Fruit fly (Drosophila melanogaster) whole organism, embryonic: ENCODE data around the gene Fancl.

Source experiments
- Awh ChIP-seq: fragments of 200-800 bp; sonication (Bioruptor generic); IDR thresholded peaks from 2 replicates; pipeline ENCODE4, ENCODE4 v1.3.6; 2022; ENCODE audit warnings: missing biosample characterization, missing genetic modification characterization
- CG10267 ChIP-seq: fragments of 200-800 bp; sonication (Bioruptor generic); optimal IDR thresholded peaks from 2 replicates; lab custom pipeline; 2018; ENCODE audit warnings: missing biosample characterization, mild to moderate bottlenecking, missing genetic modification characterization, moderate library complexity
- CG11695 ChIP-seq: fragments of 200-800 bp; sonication (Bioruptor generic); IDR thresholded peaks from 3 replicates; pipeline ENCODE4 v1.3.6; 2022; ENCODE audit warnings: missing biosample characterization, missing genetic modification characterization
- CG12071 ChIP-seq: fragments of 200-800 bp; sonication (Bioruptor generic); optimal IDR thresholded peaks from 3 replicates; lab custom pipeline; 2018; ENCODE audit warnings: missing biosample characterization, mild to moderate bottlenecking, missing genetic modification characterization
- CG12155 ChIP-seq: fragments of 200-800 bp; sonication (Bioruptor generic); optimal IDR thresholded peaks from 3 replicates; lab custom pipeline; 2016; ENCODE audit warnings: missing biosample characterization, missing genetic modification characterization
- CG13424 ChIP-seq: fragments of 200-800 bp; sonication (Bioruptor generic); optimal IDR thresholded peaks from 2 replicates; lab custom pipeline; 2019; ENCODE audit warnings: missing biosample characterization, mild to moderate bottlenecking, missing genetic modification characterization, moderate library complexity
- CG17802 ChIP-seq: fragments of 200-800 bp; sonication (Bioruptor generic); optimal IDR thresholded peaks from 2 replicates; lab custom pipeline; 2018; ENCODE audit warnings: missing biosample characterization, mild to moderate bottlenecking, missing genetic modification characterization, moderate library complexity
- CG18476 ChIP-seq: fragments of 200-800 bp; sonication (Bioruptor generic); optimal IDR thresholded peaks from 2 replicates; lab custom pipeline; 2016; ENCODE audit warnings: missing biosample characterization, mild to moderate bottlenecking, missing genetic modification characterization
- CG2202 ChIP-seq: fragments of 200-800 bp; sonication (Bioruptor generic); optimal IDR thresholded peaks from 2 replicates; lab custom pipeline; 2018; ENCODE audit warnings: missing biosample characterization, mild to moderate bottlenecking, missing genetic modification characterization
- CG31441 ChIP-seq: fragments of 200-800 bp; sonication (Bioruptor generic); IDR thresholded peaks from 2 replicates; pipeline ENCODE4 v1.3.6; 2022; ENCODE audit warnings: missing biosample characterization, missing genetic modification characterization
- CG3995 ChIP-seq: fragments of 200-800 bp; sonication (Bioruptor generic); optimal IDR thresholded peaks from 3 replicates; lab custom pipeline; 2016; ENCODE audit warnings: missing biosample characterization, missing genetic modification characterization
- CG4617 ChIP-seq: fragments of 200-800 bp; sonication (Bioruptor generic); optimal IDR thresholded peaks from 3 replicates; lab custom pipeline; 2016; ENCODE audit warnings: missing biosample characterization, missing genetic modification characterization, borderline replicate concordance
- CG5245 ChIP-seq: fragments of 200-800 bp; sonication (Bioruptor generic); optimal IDR thresholded peaks from 3 replicates; lab custom pipeline; 2016; ENCODE audit warnings: missing biosample characterization, missing genetic modification characterization
- CG6175 ChIP-seq: fragments of 200-800 bp; sonication (Bioruptor generic); IDR thresholded peaks from 3 replicates; pipeline ENCODE4 v1.3.6; 2022; ENCODE audit warnings: missing biosample characterization, missing genetic modification characterization
- CG7786 ChIP-seq: fragments of 200-800 bp; sonication (Bioruptor generic); optimal IDR thresholded peaks from 2 replicates; lab custom pipeline; 2016; ENCODE audit warnings: missing biosample characterization, missing genetic modification characterization
- CG7839 ChIP-seq: fragments of 200-800 bp; sonication (Bioruptor generic); optimal IDR thresholded peaks from 3 replicates; lab custom pipeline; 2018; ENCODE audit warnings: missing biosample characterization, mild to moderate bottlenecking, missing genetic modification characterization, moderate library complexity
- CoRest ChIP-seq: fragments of 200-800 bp; sonication (Bioruptor generic); optimal IDR thresholded peaks from 3 replicates; lab custom pipeline; 2018; ENCODE audit warnings: missing biosample characterization, mild to moderate bottlenecking, missing genetic modification characterization, moderate library complexity
- Fer2 ChIP-seq: fragments of 200-800 bp; sonication (Bioruptor generic); optimal IDR thresholded peaks from 2 replicates; lab custom pipeline; 2018; ENCODE audit warnings: missing biosample characterization, mild to moderate bottlenecking, missing genetic modification characterization, moderate library complexity
- HLH3B ChIP-seq: fragments of 200-800 bp; sonication (Bioruptor generic); IDR thresholded peaks from 2 replicates; pipeline ENCODE4 v1.3.6; 2022; ENCODE audit warnings: missing biosample characterization, missing genetic modification characterization
- Hr3 ChIP-seq: fragments of 200-800 bp; sonication (Bioruptor generic); optimal IDR thresholded peaks from 3 replicates; lab custom pipeline; 2016; ENCODE audit warnings: missing biosample characterization, missing genetic modification characterization
- Lpt ChIP-seq: fragments of >200 bp; optimal IDR thresholded peaks from 2 replicates; lab custom pipeline; 2018; ENCODE audit warnings: missing biosample characterization, missing genetic modification characterization
- MBD-R2 ChIP-seq: fragments of 200-800 bp; sonication (Bioruptor generic); IDR thresholded peaks from 2 replicates; pipeline ENCODE4 v1.3.6; 2022; ENCODE audit warnings: missing biosample characterization, missing genetic modification characterization
- MTF-1 ChIP-seq: fragments of 200-800 bp; sonication (Bioruptor generic); optimal IDR thresholded peaks from 2 replicates; lab custom pipeline; 2018; ENCODE audit warnings: missing biosample characterization, mild to moderate bottlenecking, missing genetic modification characterization, borderline replicate concordance
- NK7.1 ChIP-seq: fragments of 200-800 bp; sonication (Bioruptor generic); optimal IDR thresholded peaks from 3 replicates; lab custom pipeline; 2016; ENCODE audit warnings: missing biosample characterization, missing genetic modification characterization
- Rx ChIP-seq: fragments of 200-800 bp; sonication (Bioruptor generic); IDR thresholded peaks from 2 replicates; pipeline ENCODE4 v1.3.6; 2022; ENCODE audit warnings: missing biosample characterization, missing genetic modification characterization
- Sry-β ChIP-seq: fragments of 200-800 bp; sonication (Bioruptor generic); optimal IDR thresholded peaks from 2 replicates; lab custom pipeline; 2018; ENCODE audit warnings: missing biosample characterization, mild to moderate bottlenecking, missing genetic modification characterization, moderate library complexity
- Ssrp ChIP-seq: fragments of 200-800 bp; sonication (Bioruptor generic); optimal IDR thresholded peaks from 2 replicates; lab custom pipeline; 2018; ENCODE audit warnings: missing biosample characterization, mild to moderate bottlenecking, missing genetic modification characterization, moderate library complexity
- Tbp ChIP-seq: fragments of >200 bp; optimal IDR thresholded peaks from 2 replicates; lab custom pipeline; 2018; ENCODE audit warnings: missing biosample characterization, missing genetic modification characterization
- cato ChIP-seq: fragments of 200-800 bp; sonication (Bioruptor generic); optimal IDR thresholded peaks from 2 replicates; lab custom pipeline; 2016; ENCODE audit warnings: missing biosample characterization, missing genetic modification characterization, borderline replicate concordance
- corto ChIP-seq: fragments of 200-800 bp; sonication (Bioruptor generic); optimal IDR thresholded peaks from 2 replicates; lab custom pipeline; 2016; ENCODE audit warnings: missing biosample characterization, mild to moderate bottlenecking, missing genetic modification characterization, moderate library complexity
- crol ChIP-seq: fragments of 200-800 bp; sonication (Bioruptor generic); IDR thresholded peaks from 2 replicates; pipeline ENCODE4 v1.3.6; 2022; ENCODE audit warnings: missing biosample characterization, missing genetic modification characterization
- da ChIP-seq: fragments of 200-800 bp; sonication (Bioruptor generic); optimal IDR thresholded peaks from 2 replicates; lab custom pipeline; 2016; ENCODE audit warnings: missing biosample characterization, missing genetic modification characterization
- eve ChIP-seq, 2 experiments: fragments of >200 bp; optimal IDR thresholded peaks; 2 replicates each; lab custom pipeline; 2017; ENCODE audit warnings: missing biosample characterization in 2 of 2, missing genetic modification characterization in 2 of 2
- fru ChIP-seq: fragments of >200 bp; optimal IDR thresholded peaks from 2 replicates; lab custom pipeline; 2017
- fu2 ChIP-seq: fragments of 200-800 bp; sonication (Bioruptor generic); optimal IDR thresholded peaks from 2 replicates; lab custom pipeline; 2016; ENCODE audit warnings: missing biosample characterization, missing genetic modification characterization
- her ChIP-seq: fragments of 200-800 bp; sonication (Bioruptor generic); optimal IDR thresholded peaks from 2 replicates; lab custom pipeline; 2016; ENCODE audit warnings: missing biosample characterization, missing genetic modification characterization
- inv ChIP-seq: fragments of 200-800 bp; sonication (Bioruptor generic); IDR thresholded peaks from 2 replicates; pipeline ENCODE4 v1.3.6; 2022; ENCODE audit warnings: missing biosample characterization, missing genetic modification characterization; ENCODE audit not compliant: partially characterized antibody
- jing ChIP-seq: fragments of 200-800 bp; sonication (Bioruptor generic); optimal IDR thresholded peaks from 2 replicates; lab custom pipeline; 2018; ENCODE audit warnings: missing biosample characterization, mild to moderate bottlenecking, missing genetic modification characterization
- lbe ChIP-seq: fragments of 200-800 bp; sonication (Bioruptor generic); optimal IDR thresholded peaks from 2 replicates; lab custom pipeline; 2016; ENCODE audit warnings: missing biosample characterization, mild to moderate bottlenecking, missing genetic modification characterization
- maf-S ChIP-seq: fragments of 200-800 bp; sonication (Bioruptor generic); optimal IDR thresholded peaks from 2 replicates; lab custom pipeline; 2016; ENCODE audit warnings: missing biosample characterization, missing genetic modification characterization
- pzg ChIP-seq: fragments of 200-800 bp; sonication (Bioruptor generic); optimal IDR thresholded peaks from 3 replicates; lab custom pipeline; 2018; ENCODE audit warnings: missing biosample characterization, mild to moderate bottlenecking, missing genetic modification characterization, moderate library complexity
- rib ChIP-seq: fragments of 200-800 bp; sonication (Bioruptor generic); IDR thresholded peaks from 2 replicates; pipeline ENCODE4 v1.3.6; 2022; ENCODE audit warnings: missing biosample characterization, missing genetic modification characterization
- sisA ChIP-seq: fragments of 200-800 bp; sonication (Bioruptor generic); IDR thresholded peaks from 2 replicates; pipeline ENCODE4 v1.3.6; 2022; ENCODE audit warnings: missing biosample characterization, missing genetic modification characterization
- slp2 ChIP-seq: fragments of 200-800 bp; sonication (Bioruptor generic); optimal IDR thresholded peaks from 2 replicates; lab custom pipeline; 2016; ENCODE audit warnings: missing biosample characterization, missing genetic modification characterization
- sob ChIP-seq: fragments of 200-800 bp; sonication (Bioruptor generic); IDR thresholded peaks from 2 replicates; pipeline ENCODE4 v1.3.6; 2022; ENCODE audit warnings: missing biosample characterization, missing genetic modification characterization
- tap ChIP-seq: fragments of 200-800 bp; optimal IDR thresholded peaks from 3 replicates; lab custom pipeline; 2019; ENCODE audit warnings: missing biosample characterization, mild to moderate bottlenecking, missing genetic modification characterization, moderate library complexity
- vnd ChIP-seq: fragments of 200-800 bp; sonication (Bioruptor generic); IDR thresholded peaks from 3 replicates; pipeline ENCODE4 v1.3.6; 2022; ENCODE audit warnings: missing biosample characterization, missing genetic modification characterization; ENCODE audit not compliant: partially characterized antibody
- yki ChIP-seq: fragments of >200 bp; optimal IDR thresholded peaks from 3 replicates; lab custom pipeline; 2018
- zen2 ChIP-seq: fragments of 200-800 bp; sonication (Bioruptor generic); IDR thresholded peaks from 3 replicates; pipeline ENCODE4 v1.3.6; 2022; ENCODE audit warnings: missing biosample characterization, missing genetic modification characterization; ENCODE audit not compliant: partially characterized antibody
- zf30C ChIP-seq: fragments of 200-800 bp; sonication (Bioruptor generic); optimal IDR thresholded peaks from 3 replicates; lab custom pipeline; 2018; ENCODE audit warnings: missing biosample characterization, mild to moderate bottlenecking, missing genetic modification characterization

The Fancl gene

dm6 chr3R:10042664-10043372 is 9.9 kb downstream of the Fancl start, which contains the start of the genes Mical and CG3909 (continued):
- no peak for TF ChIP-seq da (GFP tag; lab: Kevin White, UChicago)
- TF ChIP-seq HLH3B (GFP tag; lab: Robert Waterston, UW), result peak; percentile 92
- TF ChIP-seq CG17802 (tag; lab: Kevin White, UChicago), result peak; percentile 12
- TF ChIP-seq rib (GFP tag; lab: Robert Waterston, UW), result peak; percentile 57; the same call in 1 of the 2 replicates
- TF ChIP-seq Tbp (GFP tag; lab: Kevin White, UChicago), result no peak
- no peak for TF ChIP-seq Lpt (GFP tag; lab: Kevin White, UChicago)
- peak; percentile 81 for TF ChIP-seq Awh (GFP tag; lab: Robert Waterston, UW)
- peak; percentile 80 for TF ChIP-seq sisA (GFP tag; lab: Robert Waterston, UW)
- TF ChIP-seq slp2 (GFP tag; lab: Kevin White, UChicago), result no peak
- peak; percentile 90 for TF ChIP-seq CG13424 (tag; lab: Kevin White, UChicago)
- TF ChIP-seq tap (tag; lab: Kevin White, UChicago), result peak; percentile 85
- TF ChIP-seq crol, result no peak
- TF ChIP-seq corto (GFP tag; lab: Kevin White, UChicago), result peak; percentile 47
- peak; percentile 91 for TF ChIP-seq MBD-R2 (GFP tag; lab: Robert Waterston, UW)
- no peak for TF ChIP-seq zf30C (GFP tag; lab: Kevin White, UChicago)
- TF ChIP-seq CG12071 (GFP tag; lab: Kevin White, UChicago), result no peak
- peak; percentile 17 for TF ChIP-seq CG7786 (GFP tag; lab: Kevin White, UChicago)
- TF ChIP-seq maf-S (GFP tag; lab: Kevin White, UChicago), result peak; percentile 47
- TF ChIP-seq Hr3, result peak; percentile 84
- TF ChIP-seq CG31441 (GFP tag; lab: Robert Waterston, UW), result peak; percentile 92
- peak; percentile 73; the same call in 2 of the 3 replicates for TF ChIP-seq CG6175 (GFP tag; lab: Robert Waterston, UW)
- TF ChIP-seq Rx (GFP tag; lab: Robert Waterston, UW), result peak; percentile 58; the same call in 1 of the 2 replicates
- TF ChIP-seq vnd (GFP tag; lab: Robert Waterston, UW), result peak; percentile 38; the same call in 1 of the 3 replicates
- peak; percentile 13 for TF ChIP-seq CG2202 (tag; lab: Kevin White, UChicago)
- TF ChIP-seq CG12155 (GFP tag; lab: Kevin White, UChicago), result peak; percentile 81
- TF ChIP-seq NK7.1 (GFP tag; lab: Kevin White, UChicago), result no peak
- no peak for TF ChIP-seq eve (GFP tag; optimal IDR thresholded peaks at IDR 0.05; lab: Kevin White, UChicago)
- peak; percentile 83 for TF ChIP-seq Fer2 (tag; lab: Kevin White, UChicago)
- TF ChIP-seq CG7839 (tag; lab: Kevin White, UChicago), result peak; percentile 90
- no peak for TF ChIP-seq CG3995 (GFP tag; lab: Kevin White, UChicago)
- TF ChIP-seq lbe (GFP tag; lab: Kevin White, UChicago), result peak; percentile 14
- TF ChIP-seq cato (GFP tag; lab: Kevin White, UChicago), result peak; percentile 68
- peak; percentile 34 for TF ChIP-seq CG4617 (GFP tag; lab: Kevin White, UChicago)
- TF ChIP-seq pzg (GFP tag; lab: Kevin White, UChicago), result peak; percentile 76
- no peak for TF ChIP-seq yki
- peak; percentile 83 for TF ChIP-seq Ssrp (tag; lab: Kevin White, UChicago)
- no peak for TF ChIP-seq fu2 (GFP tag; lab: Kevin White, UChicago)
- TF ChIP-seq zen2 (GFP tag; lab: Robert Waterston, UW), result no peak
- TF ChIP-seq CG5245 (GFP tag; lab: Kevin White, UChicago), result peak; percentile 44
- no peak for TF ChIP-seq her
- peak; percentile 88 for TF ChIP-seq sob (GFP tag; lab: Robert Waterston, UW)
- peak; percentile 45 for TF ChIP-seq CG18476
- no peak for TF ChIP-seq fru (lab: Kevin White, UChicago)
- TF ChIP-seq MTF-1 (GFP tag; lab: Kevin White, UChicago), result peak; percentile 84
- TF ChIP-seq CoRest, result peak; percentile 93
- TF ChIP-seq Sry-β (GFP tag; lab: Kevin White, UChicago), result no peak
- TF ChIP-seq inv (GFP tag; lab: Robert Waterston, UW), result peak; percentile 32
- no peak for TF ChIP-seq jing (GFP tag; lab: Kevin White, UChicago)
- TF ChIP-seq CG11695 (GFP tag; lab: Robert Waterston, UW), result peak; percentile 90
- peak; percentile 95 for TF ChIP-seq CG10267 (tag; lab: Kevin White, UChicago)
